Fruit fly (Drosophila melanogaster) whole organism, embryonic: ENCODE measurements around the gene XRCC1.

ENCODE experiments used
- Ada2b ChIP-seq: fragments of 200-800 bp; sonication (Bioruptor generic); IDR thresholded peaks from 2 replicates; pipeline ENCODE4 v1.3.6; 2022; ENCODE audit warnings: missing biosample characterization, missing genetic modification characterization
- Atf6 ChIP-seq: fragments of 200-800 bp; sonication (Bioruptor generic); IDR thresholded peaks from 2 replicates; pipeline ENCODE4 v1.3.6; 2022; ENCODE audit warnings: missing biosample characterization, missing genetic modification characterization
- CG1024 ChIP-seq: fragments of 200-800 bp; sonication (Bioruptor generic); IDR thresholded peaks from 2 replicates; pipeline ENCODE4 v1.3.6; 2022; ENCODE audit warnings: missing biosample characterization, missing genetic modification characterization
- CG11504 ChIP-seq: fragments of 200-800 bp; sonication (Bioruptor generic); optimal IDR thresholded peaks from 3 replicates; lab custom pipeline; 2019; ENCODE audit warnings: missing biosample characterization, mild to moderate bottlenecking, missing genetic modification characterization, moderate library complexity
- CG11695 ChIP-seq: fragments of 200-800 bp; sonication (Bioruptor generic); IDR thresholded peaks from 3 replicates; pipeline ENCODE4 v1.3.6; 2022; ENCODE audit warnings: missing biosample characterization, missing genetic modification characterization
- CG17328 ChIP-seq: fragments of 200-800 bp; sonication (Bioruptor generic); IDR thresholded peaks from 2 replicates; pipeline ENCODE4 v1.3.6; 2022; ENCODE audit warnings: missing biosample characterization, missing genetic modification characterization
- CG34422 ChIP-seq: fragments of 200-800 bp; sonication (Bioruptor generic); IDR thresholded peaks from 3 replicates; pipeline ENCODE4 v1.3.6; 2022; ENCODE audit warnings: missing biosample characterization, missing genetic modification characterization
- CG4424 ChIP-seq: fragments of 200-800 bp; sonication (Bioruptor generic); optimal IDR thresholded peaks from 3 replicates; lab custom pipeline; 2016; ENCODE audit warnings: missing biosample characterization, missing genetic modification characterization
- CG4820 ChIP-seq: fragments of 200-800 bp; sonication (Bioruptor generic); optimal IDR thresholded peaks from 3 replicates; lab custom pipeline; 2016; ENCODE audit warnings: missing biosample characterization, missing genetic modification characterization
- CG6813 ChIP-seq: fragments of 200-800 bp; sonication (Bioruptor generic); optimal IDR thresholded peaks from 2 replicates; lab custom pipeline; 2017; ENCODE audit warnings: missing biosample characterization, missing genetic modification characterization, mild to moderate bottlenecking, moderate library complexity, missing genetic modification reagents
- CG9932 ChIP-seq: fragments of 200-800 bp; sonication (Bioruptor generic); IDR thresholded peaks from 2 replicates; pipeline ENCODE4 v1.3.6; 2022; ENCODE audit warnings: missing biosample characterization, missing genetic modification characterization
- Dll ChIP-seq: fragments of 200-800 bp; sonication (Bioruptor generic); IDR thresholded peaks from 4 replicates; pipeline ENCODE4 v1.3.6; 2022; ENCODE audit warnings: missing biosample characterization, missing genetic modification characterization; ENCODE audit not compliant: partially characterized antibody
- Doc2 ChIP-seq: fragments of 200-800 bp; sonication (Bioruptor generic); IDR thresholded peaks from 2 replicates; pipeline ENCODE4 v1.3.6; 2022; ENCODE audit warnings: missing biosample characterization, missing genetic modification characterization
- Eip74EF ChIP-seq, 2 experiments: fragments of 200-800 bp in 1 of 2; fragments of >200 bp in 1 of 2; sonication (Bioruptor generic) in 1 of 2; optimal IDR thresholded peaks; 2 replicates each; lab custom pipeline; 2017 to 2019; ENCODE audit warnings: missing biosample characterization in 2 of 2, missing genetic modification characterization in 2 of 2, mild to moderate bottlenecking in 1 of 2, moderate library complexity in 1 of 2
- Ets65A ChIP-seq: fragments of 200-800 bp; sonication (Bioruptor generic); peaks from one replicate; lab custom pipeline; 2016; ENCODE audit warnings: missing biosample characterization, missing genetic modification characterization
- Fer1 ChIP-seq: fragments of 200-800 bp; sonication (Bioruptor generic); optimal IDR thresholded peaks from 2 replicates; lab custom pipeline; 2017; ENCODE audit warnings: missing biosample characterization, mild to moderate bottlenecking, missing genetic modification characterization
- Gsc ChIP-seq: fragments of 200-800 bp; sonication (Bioruptor generic); IDR thresholded peaks from 2 replicates; pipeline ENCODE4 v1.3.6; 2022; ENCODE audit warnings: missing biosample characterization, missing genetic modification characterization
- HLH3B ChIP-seq: fragments of 200-800 bp; sonication (Bioruptor generic); IDR thresholded peaks from 2 replicates; pipeline ENCODE4 v1.3.6; 2022; ENCODE audit warnings: missing biosample characterization, missing genetic modification characterization
- Lhr ChIP-seq: fragments of 200-800 bp; sonication (Bioruptor generic); optimal IDR thresholded peaks from 3 replicates; lab custom pipeline; 2017; ENCODE audit warnings: mild to moderate bottlenecking, missing biosample characterization, missing genetic modification reagents, missing genetic modification characterization
- Lim3 ChIP-seq: fragments of 200-800 bp; sonication (Bioruptor generic); IDR thresholded peaks from 2 replicates; pipeline ENCODE4 v1.3.6; 2022; ENCODE audit warnings: missing biosample characterization, missing genetic modification characterization
- Max ChIP-seq: fragments of 200-800 bp; sonication (Bioruptor generic); optimal IDR thresholded peaks from 2 replicates; lab custom pipeline; 2016; ENCODE audit warnings: missing biosample characterization, mild to moderate bottlenecking, missing genetic modification characterization
- Med ChIP-seq: fragments of 200-800 bp; sonication (Bioruptor generic); peaks from one replicate; lab custom pipeline; 2016; ENCODE audit warnings: missing biosample characterization, missing genetic modification characterization, mild to moderate bottlenecking, inconsistent platforms, moderate library complexity
- Myb ChIP-seq: fragments of 200-800 bp; sonication (Bioruptor generic); optimal IDR thresholded peaks from 2 replicates; lab custom pipeline; 2016; ENCODE audit warnings: missing biosample characterization, missing genetic modification characterization
- NC2β ChIP-seq: fragments of 200-800 bp; sonication (Bioruptor generic); optimal IDR thresholded peaks from 2 replicates; lab custom pipeline; 2016; ENCODE audit warnings: missing biosample characterization, missing genetic modification characterization
- Ptx1 ChIP-seq: fragments of 200-800 bp; sonication (Bioruptor generic); IDR thresholded peaks from 2 replicates; pipeline ENCODE4 v1.3.6; 2022; ENCODE audit warnings: missing biosample characterization, missing genetic modification characterization
- Xrp1 ChIP-seq: fragments of 200-800 bp; sonication (Bioruptor generic); IDR thresholded peaks from 2 replicates; pipeline ENCODE4 v1.3.6; 2022; ENCODE audit warnings: missing biosample characterization, missing genetic modification characterization
- ato ChIP-seq: fragments of 200-800 bp; sonication (Bioruptor generic); IDR thresholded peaks from 2 replicates; pipeline ENCODE4 v1.3.6; 2022; ENCODE audit warnings: missing biosample characterization, missing genetic modification characterization; ENCODE audit not compliant: partially characterized antibody
- az2 ChIP-seq: fragments of 200-800 bp; sonication (Bioruptor generic); optimal IDR thresholded peaks from 3 replicates; lab custom pipeline; 2016; ENCODE audit warnings: missing biosample characterization, missing genetic modification characterization
- br ChIP-seq: fragments of >200 bp; optimal IDR thresholded peaks from 2 replicates; lab custom pipeline; 2017
- cas ChIP-seq: fragments of 200-800 bp; sonication (Bioruptor generic); IDR thresholded peaks from 2 replicates; pipeline ENCODE4 v1.3.6; 2022; ENCODE audit warnings: missing biosample characterization, missing genetic modification characterization
- chinmo ChIP-seq: fragments of 200-800 bp; sonication (Bioruptor generic); IDR thresholded peaks from 4 replicates; pipeline ENCODE4 v1.3.6; 2022; ENCODE audit warnings: missing biosample characterization, missing genetic modification characterization; ENCODE audit not compliant: partially characterized antibody
- ci ChIP-seq: fragments of 200-800 bp; sonication (Bioruptor generic); IDR thresholded peaks from 3 replicates; pipeline ENCODE4 v1.3.6; 2022; ENCODE audit warnings: missing biosample characterization, missing genetic modification characterization
- crol ChIP-seq: fragments of 200-800 bp; sonication (Bioruptor generic); IDR thresholded peaks from 2 replicates; pipeline ENCODE4 v1.3.6; 2022; ENCODE audit warnings: missing biosample characterization, missing genetic modification characterization
- ems ChIP-seq: fragments of 200-800 bp; sonication (Bioruptor generic); optimal IDR thresholded peaks from 3 replicates; lab custom pipeline; 2016; ENCODE audit warnings: missing biosample characterization, missing genetic modification characterization
- ewg ChIP-seq: fragments of 200-800 bp; sonication (Bioruptor generic); optimal IDR thresholded peaks from 3 replicates; lab custom pipeline; 2017; ENCODE audit warnings: mild to moderate bottlenecking, missing biosample characterization, missing genetic modification reagents, missing genetic modification characterization
- gem ChIP-seq: fragments of 200-800 bp; sonication (Bioruptor generic); optimal IDR thresholded peaks from 2 replicates; lab custom pipeline; 2019; ENCODE audit warnings: missing biosample characterization, mild to moderate bottlenecking, missing genetic modification characterization, moderate library complexity
- jing ChIP-seq: fragments of 200-800 bp; sonication (Bioruptor generic); optimal IDR thresholded peaks from 2 replicates; lab custom pipeline; 2018; ENCODE audit warnings: missing biosample characterization, mild to moderate bottlenecking, missing genetic modification characterization
- knrl ChIP-seq: fragments of 200-800 bp; sonication (Bioruptor generic); IDR thresholded peaks from 3 replicates; pipeline ENCODE4 v1.3.6; 2022; ENCODE audit warnings: missing biosample characterization, missing genetic modification characterization; ENCODE audit not compliant: partially characterized antibody
- lab ChIP-seq: fragments of 200-800 bp; sonication (Bioruptor generic); optimal IDR thresholded peaks from 3 replicates; lab custom pipeline; 2017; ENCODE audit warnings: missing biosample characterization, missing genetic modification characterization, mild to moderate bottlenecking, moderate library complexity, missing genetic modification reagents
- lmd ChIP-seq: fragments of 200-800 bp; sonication (Bioruptor generic); IDR thresholded peaks from 2 replicates; pipeline ENCODE4 v1.3.6; 2022; ENCODE audit warnings: missing biosample characterization, missing genetic modification characterization
- lola ChIP-seq, 3 experiments: fragments of >200 bp in 2 of 3; fragments of 200-800 bp in 1 of 3; sonication (Bioruptor generic) in 1 of 3; optimal IDR thresholded peaks; 2 replicates each; lab custom pipeline; 2017 to 2019; ENCODE audit warnings: missing biosample characterization in 3 of 3, missing genetic modification characterization in 3 of 3, mild to moderate bottlenecking in 1 of 3, moderate library complexity in 1 of 3
- luna ChIP-seq: fragments of 200-800 bp; sonication (Bioruptor generic); optimal IDR thresholded peaks from 2 replicates; lab custom pipeline; 2016; ENCODE audit warnings: missing biosample characterization, missing genetic modification characterization
- pan ChIP-seq, 4 experiments: fragments of >200 bp in 3 of 4; fragments of 200-800 bp in 1 of 4; sonication (Bioruptor generic) in 1 of 4; optimal IDR thresholded peaks in 3 of 4; IDR thresholded peaks in 1 of 4; 2 replicates each; pipeline versions ENCODE4 v1.3.6 to Lab custom; 2017 to 2022; ENCODE audit warnings: missing biosample characterization in 2 of 4, missing genetic modification characterization in 2 of 4, mixed read lengths in 1 of 4
- pb ChIP-seq: fragments of 200-800 bp; sonication (Bioruptor generic); optimal IDR thresholded peaks from 3 replicates; lab custom pipeline; 2016; ENCODE audit warnings: missing biosample characterization, missing genetic modification characterization
- salm ChIP-seq: fragments of 200-800 bp; sonication (Bioruptor generic); optimal IDR thresholded peaks from 2 replicates; lab custom pipeline; 2018; ENCODE audit warnings: missing biosample characterization, mild to moderate bottlenecking, missing genetic modification characterization
- shn ChIP-seq: fragments of 200-800 bp; sonication (Bioruptor generic); optimal IDR thresholded peaks from 3 replicates; lab custom pipeline; 2016; ENCODE audit warnings: missing biosample characterization, missing genetic modification characterization
- sisA ChIP-seq: fragments of 200-800 bp; sonication (Bioruptor generic); IDR thresholded peaks from 2 replicates; pipeline ENCODE4 v1.3.6; 2022; ENCODE audit warnings: missing biosample characterization, missing genetic modification characterization
- slou ChIP-seq: fragments of 200-800 bp; sonication (Bioruptor generic); optimal IDR thresholded peaks from 3 replicates; lab custom pipeline; 2016; ENCODE audit warnings: missing biosample characterization, missing genetic modification characterization
- wor ChIP-seq: fragments of 200-800 bp; sonication (Bioruptor generic); IDR thresholded peaks from 2 replicates; pipeline ENCODE4 v1.3.6; 2022; ENCODE audit warnings: missing biosample characterization, missing genetic modification characterization

XRCC1 gene

DNA sequence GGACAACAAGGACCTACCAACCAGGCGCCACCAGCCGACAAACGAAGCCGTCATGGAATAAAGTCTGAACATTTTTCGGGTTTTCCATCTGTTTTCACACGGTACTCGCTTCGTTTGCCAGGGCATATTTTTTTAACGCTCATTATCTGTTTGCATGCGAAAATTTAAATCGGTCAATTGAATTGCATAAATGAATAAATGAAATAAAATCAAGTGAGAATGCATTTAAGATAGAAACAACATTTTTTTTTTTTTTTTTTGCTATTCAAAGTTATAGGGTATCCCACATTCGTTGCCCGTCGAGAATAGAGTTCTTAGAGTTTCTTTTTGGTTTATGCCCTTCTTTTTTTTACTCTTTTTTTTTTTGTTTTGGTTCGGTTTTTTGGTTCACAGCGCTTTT, 43.8 kb upstream of the XRCC1 start (continued):
- no peak for TF ChIP-seq knrl (GFP tag; lab: Robert Waterston, UW)
- peak; percentile 20 for TF ChIP-seq Myb
- TF ChIP-seq salm = no peak
- no peak for TF ChIP-seq Dll (GFP tag; lab: Robert Waterston, UW)
- no peak for TF ChIP-seq shn (GFP tag; lab: Kevin White, UChicago)
- no peak for TF ChIP-seq pan (optimal IDR thresholded peaks at IDR 0.05; lab: Kevin White, UChicago)
- peak in 1 of 2 experiments; percentile 49 for TF ChIP-seq pan (GFP tag; optimal IDR thresholded peaks at IDR 0.05 in 1 of 2, IDR thresholded peaks at IDR 0.05 in 1 of 2)
- TF ChIP-seq cas (GFP tag; lab: Robert Waterston, UW) = no peak
- TF ChIP-seq pb (GFP tag; lab: Kevin White, UChicago) = no peak
- TF ChIP-seq lola (GFP tag; optimal IDR thresholded peaks at IDR 0.05; lab: Kevin White, UChicago) = no peak

DNA sequence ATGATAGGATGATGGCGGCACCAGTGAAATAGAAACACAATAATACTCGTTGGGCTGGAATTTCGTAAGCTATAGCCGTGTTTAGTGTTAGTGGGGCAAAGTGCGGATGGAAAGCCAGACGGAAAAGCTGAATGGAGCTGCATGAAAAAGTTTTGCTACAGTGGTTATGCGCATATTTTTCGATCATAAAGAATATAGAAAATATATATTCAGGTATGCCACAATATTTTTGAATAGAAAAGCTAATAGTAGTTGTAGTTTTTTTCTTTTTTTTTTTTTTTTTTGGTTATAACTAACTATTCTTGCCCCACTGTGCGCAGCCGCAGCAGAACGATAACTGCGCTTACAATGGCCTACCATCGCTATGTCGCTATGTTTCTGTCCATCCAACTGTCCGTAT, 43.2 kb upstream of the XRCC1 start:
- TF ChIP-seq crol (GFP tag; lab: Robert Waterston, UW) (0 out of 2 replicates have a peak, but pooled peaks have one; percentile 7), ato (GFP tag; lab: Robert Waterston, UW) (no peak), Atf6 (GFP tag; lab: Robert Waterston, UW) (no peak), Lim3 (GFP tag; lab: Robert Waterston, UW) (no peak), CG34422 (GFP tag; lab: Robert Waterston, UW) (0 out of 3 replicates have a peak, but pooled peaks have one; percentile 27), CG11504 (tag; lab: Kevin White, UChicago) (peak; percentile 2), lmd (GFP tag; lab: Robert Waterston, UW) (0 out of 2 replicates have a peak, but pooled peaks have one; percentile 16), Fer1 (GFP tag; lab: Kevin White, UChicago) (peak; percentile 31), wor (GFP tag; lab: Robert Waterston, UW) (0 out of 2 replicates have a peak, but pooled peaks have one; percentile 18), CG1024 (GFP tag; lab: Robert Waterston, UW) (no peak), Gsc (GFP tag; lab: Robert Waterston, UW) (no peak), Ptx1 (GFP tag; lab: Robert Waterston, UW) (0 out of 2 replicates have a peak, but pooled peaks have one; percentile 17), Doc2 (GFP tag; lab: Robert Waterston, UW) (no peak), ci (no peak), CG11695 (GFP tag; lab: Robert Waterston, UW) (peak; percentile 49; the same call in 1 of the 3 replicates), CG6813 (no peak), gem (tag; lab: Kevin White, UChicago) (peak; percentile 6), ewg (GFP tag; lab: Kevin White, UChicago) (no peak), Lhr (no peak), knrl (GFP tag; lab: Robert Waterston, UW) (no peak), Ada2b (0 out of 2 replicates have a peak, but pooled peaks have one; percentile 40), az2 (GFP tag; lab: Kevin White, UChicago) (no peak), Xrp1 (GFP tag; lab: Robert Waterston, UW) (0 out of 2 replicates have a peak, but pooled peaks have one; percentile 12), br (no peak), ems (no peak), luna (GFP tag; lab: Kevin White, UChicago) (no peak), CG4424 (GFP tag; lab: Kevin White, UChicago) (peak; percentile 36), Med (GFP tag; lab: Kevin White, UChicago) (peak; percentile 58), jing (no peak), lab (GFP tag; lab: Kevin White, UChicago) (no peak), Eip74EF (GFP tag; optimal IDR thresholded peaks at IDR 0.05; lab: Kevin White, UChicago) (no peak), sisA (GFP tag; lab: Robert Waterston, UW) (peak; percentile 25; the same call in 1 of the 2 replicates), CG9932 (GFP tag; lab: Robert Waterston, UW) (no peak), CG4820 (GFP tag; lab: Kevin White, UChicago) (peak; percentile 17), chinmo (GFP tag; lab: Robert Waterston, UW) (no peak), HLH3B (GFP tag; lab: Robert Waterston, UW) (peak; percentile 38; the same call in 1 of the 2 replicates), slou (GFP tag; lab: Kevin White, UChicago) (no peak), Max (no peak), CG17328 (GFP tag; lab: Robert Waterston, UW) (no peak), NC2β (GFP tag; lab: Kevin White, UChicago) (no peak), Ets65A (peak; percentile 15)
